Worm (Caenorhabditis elegans): ENCODE data around the gene ergi-2.

Gene ergi-2

DNA sequence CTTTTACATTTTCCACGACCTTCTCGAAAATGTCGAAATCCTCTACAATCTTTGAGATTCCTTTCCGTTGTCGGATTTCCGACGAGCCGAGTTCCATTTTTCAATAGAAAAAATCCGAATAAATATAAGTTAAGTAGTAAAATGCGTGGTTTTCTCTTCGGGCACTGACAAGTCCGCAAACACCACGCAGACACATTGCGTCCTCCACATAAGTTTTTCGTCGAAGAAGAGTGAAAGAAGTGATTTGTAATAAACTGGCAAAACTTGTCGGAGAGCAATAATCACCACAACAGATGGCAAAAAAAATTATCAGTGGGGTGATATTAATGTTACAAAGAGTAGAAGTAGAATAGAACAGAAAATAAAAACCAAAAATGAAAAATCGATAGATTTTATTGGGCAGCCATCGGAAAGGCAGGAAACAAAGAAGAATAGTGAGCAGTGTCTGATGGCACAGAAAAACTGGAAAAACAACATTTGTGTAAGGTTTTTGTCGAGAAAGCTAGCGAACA lies at the start of gene ergi-2:
Gene ergi-2, minus strand, starts transcription at position 462 of the 512 bp plus-strand sequence.
- no peak for TF ChIP-seq hmg-4 (GFP tag; optimal IDR thresholded peaks at IDR 0.05)
- TF ChIP-seq ceh-13 (GFP tag; optimal IDR thresholded peaks at IDR 0.05): no peak
- no peak for TF ChIP-seq ama-1 (optimal IDR thresholded peaks at IDR 0.05)
- no peak for TF ChIP-seq flt-1 (GFP tag; IDR thresholded peaks at IDR 0.05)
- no peak for TF ChIP-seq tra-4 (tag; optimal IDR thresholded peaks at IDR 0.05)
- no peak for TF ChIP-seq hmbx-1 (tag; optimal IDR thresholded peaks at IDR 0.05)
- no peak for TF ChIP-seq sea-1 (GFP tag; conservative IDR thresholded peaks at IDR 0.05)
- TF ChIP-seq ets-7 (tag; optimal IDR thresholded peaks at IDR 0.05): no peak
- no peak for TF ChIP-seq B0310.2 (tag; optimal IDR thresholded peaks at IDR 0.05)
- no peak for TF ChIP-seq ceh-36 (tag; optimal IDR thresholded peaks at IDR 0.05)
- no peak for TF ChIP-seq pes-1 (GFP tag; IDR thresholded peaks at IDR 0.05)
- no peak for TF ChIP-seq scrt-1 (GFP tag; IDR thresholded peaks at IDR 0.05)
- TF ChIP-seq F13C5.2 (tag; optimal IDR thresholded peaks at IDR 0.05): no peak
- no peak for TF ChIP-seq aly-1 (tag; optimal IDR thresholded peaks at IDR 0.05)
- no peak for TF ChIP-seq hnd-1 (tag; optimal IDR thresholded peaks at IDR 0.05)
- TF ChIP-seq tbx-11 (GFP tag; IDR thresholded peaks at IDR 0.05): no peak
- no peak for TF ChIP-seq tbx-37 (GFP tag; conservative IDR thresholded peaks at IDR 0.05)

DNA sequence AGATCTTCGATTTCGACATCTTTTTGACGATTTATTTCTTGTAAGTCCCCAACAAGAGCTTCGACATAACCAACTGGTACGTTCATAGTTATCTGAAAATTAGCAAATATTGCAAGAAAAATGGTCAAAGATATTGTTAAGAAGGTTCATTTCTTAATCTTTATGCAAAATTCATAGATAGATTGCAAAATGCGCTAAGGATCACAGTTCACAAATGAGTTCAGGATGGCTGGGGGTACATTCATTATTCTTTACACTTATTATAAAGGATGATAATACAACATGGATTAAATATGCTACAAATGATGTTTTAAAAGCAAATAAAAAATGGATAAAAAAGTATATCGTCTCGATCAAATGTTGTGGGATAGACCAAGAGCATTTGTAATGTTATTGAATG lies 49.6 kb upstream of the ergi-2 start, which contains the start of gene H03G16.5:
Gene H03G16.5, minus strand, starts transcription at position 101 of the 400 bp plus-strand sequence.
- TF ChIP-seq flt-1 (GFP tag; IDR thresholded peaks at IDR 0.05) (no peak), tbx-37 (GFP tag; conservative IDR thresholded peaks at IDR 0.05) (no peak), ets-7 (tag; optimal IDR thresholded peaks at IDR 0.05) (no peak), ceh-36 (tag; optimal IDR thresholded peaks at IDR 0.05) (no peak), tbx-11 (GFP tag; IDR thresholded peaks at IDR 0.05) (no peak), ama-1 (optimal IDR thresholded peaks at IDR 0.05) (no peak), pes-1 (GFP tag; IDR thresholded peaks at IDR 0.05) (no peak), aly-1 (tag; optimal IDR thresholded peaks at IDR 0.05) (no peak), hmg-4 (GFP tag; optimal IDR thresholded peaks at IDR 0.05) (no peak), ceh-13 (GFP tag; optimal IDR thresholded peaks at IDR 0.05) (no peak), F13C5.2 (tag; optimal IDR thresholded peaks at IDR 0.05) (no peak), B0310.2 (tag; optimal IDR thresholded peaks at IDR 0.05) (no peak), hmbx-1 (tag; optimal IDR thresholded peaks at IDR 0.05) (no peak), sea-1 (GFP tag; conservative IDR thresholded peaks at IDR 0.05) (no peak), tra-4 (tag; optimal IDR thresholded peaks at IDR 0.05) (no peak)

DNA sequence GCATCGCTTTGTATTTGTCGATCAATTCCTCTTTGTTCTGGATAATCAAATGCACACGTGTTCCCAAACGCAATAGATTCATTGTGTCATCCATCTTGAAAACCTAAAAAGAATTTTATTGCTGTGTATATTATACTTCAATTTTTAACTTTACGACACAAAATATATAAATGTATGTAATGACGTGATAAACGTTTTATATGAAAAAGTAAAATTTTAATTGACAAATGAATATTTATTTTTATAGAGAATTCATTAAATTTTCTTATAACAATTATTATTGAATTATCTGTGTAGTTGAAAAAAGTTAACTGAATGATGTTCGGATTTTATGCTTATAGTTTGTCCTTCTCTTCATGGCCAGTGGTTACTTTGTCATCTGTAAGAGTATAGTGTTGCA lies 48.8 kb upstream of the ergi-2 start, which contains the start of gene H03G16.7:
Gene H03G16.7, minus strand, starts transcription at position 101 of the 400 bp plus-strand sequence.
- TF ChIP-seq scrt-1 (GFP tag; IDR thresholded peaks at IDR 0.05): no peak
- no peak for TF ChIP-seq tbx-37 (GFP tag; conservative IDR thresholded peaks at IDR 0.05)
- TF ChIP-seq F13C5.2 (tag; optimal IDR thresholded peaks at IDR 0.05): no peak
- TF ChIP-seq hmbx-1 (tag; optimal IDR thresholded peaks at IDR 0.05): no peak
- TF ChIP-seq tra-4 (tag; optimal IDR thresholded peaks at IDR 0.05): no peak
- TF ChIP-seq ama-1 (optimal IDR thresholded peaks at IDR 0.05): no peak
- TF ChIP-seq pes-1 (GFP tag; IDR thresholded peaks at IDR 0.05): no peak
- TF ChIP-seq B0310.2 (tag; optimal IDR thresholded peaks at IDR 0.05): no peak
- TF ChIP-seq hmg-4 (GFP tag; optimal IDR thresholded peaks at IDR 0.05): no peak
- no peak for TF ChIP-seq ceh-36 (tag; optimal IDR thresholded peaks at IDR 0.05)
- TF ChIP-seq ceh-13 (GFP tag; optimal IDR thresholded peaks at IDR 0.05): no peak
- TF ChIP-seq ets-7 (tag; optimal IDR thresholded peaks at IDR 0.05): no peak
- no peak for TF ChIP-seq hnd-1 (tag; optimal IDR thresholded peaks at IDR 0.05)
- no peak for TF ChIP-seq flt-1 (GFP tag; IDR thresholded peaks at IDR 0.05)
- no peak for TF ChIP-seq aly-1 (tag; optimal IDR thresholded peaks at IDR 0.05)

DNA sequence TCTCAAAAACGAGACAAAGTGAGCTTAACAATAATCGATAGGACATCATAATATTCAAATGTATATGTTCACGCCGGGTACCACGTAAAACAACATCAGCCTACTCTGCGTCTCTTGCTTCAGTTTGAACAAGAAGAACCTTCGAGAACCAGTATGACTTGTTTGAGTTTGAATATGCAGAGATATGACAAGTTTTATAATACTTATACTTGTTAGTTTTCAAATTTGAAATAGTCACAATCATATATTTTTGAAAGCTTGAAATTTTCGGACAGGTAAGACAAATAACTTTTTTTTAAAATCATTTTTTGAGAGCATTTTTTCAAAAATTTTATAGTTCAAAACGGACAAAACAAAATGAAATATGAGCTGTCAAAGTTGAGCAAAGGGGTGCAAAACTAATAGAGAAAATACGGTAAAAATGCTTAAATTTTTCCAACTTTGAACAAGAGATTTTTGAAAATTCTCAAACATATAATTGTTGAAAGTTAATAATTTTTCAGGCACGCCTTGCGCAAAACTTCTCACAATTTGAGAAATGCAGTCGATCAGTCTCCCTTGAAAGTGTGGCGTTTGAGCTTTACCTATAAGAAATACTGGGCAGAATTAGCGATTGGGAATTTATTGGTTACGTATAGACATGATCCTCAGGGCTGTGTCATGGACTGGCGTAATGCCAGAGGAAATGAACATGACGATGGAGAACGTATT lies 46.3 kb upstream of the ergi-2 start, which contains the start of gene H03G16.1:
Gene H03G16.1, plus strand, starts transcription at position 661 of the 711 bp plus-strand sequence.
- TF ChIP-seq tbx-37 (GFP tag; conservative IDR thresholded peaks at IDR 0.05) (no peak), tbx-11 (GFP tag; IDR thresholded peaks at IDR 0.05) (no peak), ceh-36 (tag; optimal IDR thresholded peaks at IDR 0.05) (no peak), ceh-13 (GFP tag; optimal IDR thresholded peaks at IDR 0.05) (no peak), aly-1 (tag; optimal IDR thresholded peaks at IDR 0.05) (no peak), hnd-1 (tag; optimal IDR thresholded peaks at IDR 0.05) (no peak), F13C5.2 (tag; optimal IDR thresholded peaks at IDR 0.05) (no peak), scrt-1 (GFP tag; IDR thresholded peaks at IDR 0.05) (no peak), B0310.2 (tag; optimal IDR thresholded peaks at IDR 0.05) (no peak), hmbx-1 (tag; optimal IDR thresholded peaks at IDR 0.05) (no peak), tra-4 (tag; optimal IDR thresholded peaks at IDR 0.05) (no peak), ama-1 (optimal IDR thresholded peaks at IDR 0.05) (no peak), hmg-4 (GFP tag; optimal IDR thresholded peaks at IDR 0.05) (no peak), pes-1 (GFP tag; IDR thresholded peaks at IDR 0.05) (no peak), ets-7 (tag; optimal IDR thresholded peaks at IDR 0.05) (no peak), flt-1 (GFP tag; IDR thresholded peaks at IDR 0.05) (no peak), sea-1 (GFP tag; conservative IDR thresholded peaks at IDR 0.05) (no peak)

DNA sequence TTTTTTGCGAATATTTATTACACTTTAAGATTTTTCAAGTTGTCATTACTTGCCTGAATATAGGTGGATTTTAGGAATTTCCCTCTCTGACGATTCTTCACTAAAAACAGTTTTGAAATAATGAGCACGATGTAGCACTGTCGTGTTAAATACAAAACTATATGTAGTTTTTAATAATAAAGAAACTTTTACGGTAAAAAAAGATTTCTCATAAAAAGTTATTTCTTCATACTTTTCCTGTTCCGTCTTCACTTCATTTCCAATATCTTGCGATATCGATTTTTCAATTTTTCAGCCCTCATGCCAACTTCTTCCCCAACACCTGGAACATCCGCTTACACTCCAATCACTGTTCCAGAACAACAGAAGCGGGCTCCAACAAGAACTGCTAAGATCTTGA lies 45.3 kb upstream of the ergi-2 start, which contains the start of gene H03G16.6:
Gene H03G16.6, plus strand, starts transcription at position 301 of the 400 bp plus-strand sequence.
- TF ChIP-seq ets-7 (tag; optimal IDR thresholded peaks at IDR 0.05): no peak
- TF ChIP-seq hmbx-1 (tag; optimal IDR thresholded peaks at IDR 0.05): no peak
- TF ChIP-seq pes-1 (GFP tag; IDR thresholded peaks at IDR 0.05): no peak
- no peak for TF ChIP-seq F13C5.2 (tag; optimal IDR thresholded peaks at IDR 0.05)
- no peak for TF ChIP-seq hnd-1 (tag; optimal IDR thresholded peaks at IDR 0.05)
- no peak for TF ChIP-seq scrt-1 (GFP tag; IDR thresholded peaks at IDR 0.05)
- no peak for TF ChIP-seq flt-1 (GFP tag; IDR thresholded peaks at IDR 0.05)
- no peak for TF ChIP-seq ceh-13 (GFP tag; optimal IDR thresholded peaks at IDR 0.05)

DNA sequence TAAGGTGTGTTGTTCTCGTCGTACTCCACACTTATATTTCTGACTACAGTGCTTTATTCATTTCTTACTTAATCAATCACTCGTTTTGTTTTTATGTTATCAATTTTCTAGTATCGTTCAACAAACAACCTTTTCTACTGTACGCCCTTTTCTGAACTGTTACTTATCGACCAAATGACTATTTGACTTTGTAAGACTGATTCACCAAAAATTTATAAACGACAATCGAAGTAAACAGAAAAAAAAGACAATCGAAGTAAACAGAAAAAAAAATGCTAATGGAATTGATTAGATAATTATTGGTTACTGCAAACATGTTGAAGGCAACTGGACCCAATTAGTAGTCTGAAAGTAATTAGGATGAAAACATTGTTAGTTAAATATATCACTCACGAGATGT lies 42.9 kb upstream of the ergi-2 start:
- TF ChIP-seq pes-1 (GFP tag; IDR thresholded peaks at IDR 0.05) (no peak), tra-4 (tag; optimal IDR thresholded peaks at IDR 0.05) (no peak), flt-1 (GFP tag; IDR thresholded peaks at IDR 0.05) (no peak), ets-7 (tag; optimal IDR thresholded peaks at IDR 0.05) (no peak), ama-1 (optimal IDR thresholded peaks at IDR 0.05) (no peak), scrt-1 (GFP tag; IDR thresholded peaks at IDR 0.05) (no peak), hmg-4 (GFP tag; optimal IDR thresholded peaks at IDR 0.05) (no peak), hnd-1 (tag; optimal IDR thresholded peaks at IDR 0.05) (no peak), B0310.2 (tag; optimal IDR thresholded peaks at IDR 0.05) (no peak), sea-1 (GFP tag; conservative IDR thresholded peaks at IDR 0.05) (no peak)

Data from whole organism, early embryonic.